Worm (Caenorhabditis elegans) whole organism, late embryonic: Measurements from ENCODE around the gene C29E4.10.

ENCODE experiments used
- F13H6.1 ChIP-seq: sonication (generic microtip); optimal IDR thresholded peaks from 2 replicates; lab custom pipeline; 2016; ENCODE audit warnings: missing genetic modification characterization, missing compliant biosample characterization
- K02D7.2 ChIP-seq: sonication (generic microtip); optimal IDR thresholded peaks from 2 replicates; lab custom pipeline; 2017; ENCODE audit warnings: mild to moderate bottlenecking, missing genetic modification characterization, missing compliant biosample characterization
- K09A11.1 ChIP-seq: sonication (generic microtip); optimal IDR thresholded peaks from 2 replicates; lab custom pipeline; 2017; ENCODE audit warnings: antibody characterized with exemption, mild to moderate bottlenecking, missing genetic modification characterization, missing compliant biosample characterization; ENCODE audit not compliant: insufficient read depth
- ahr-1 ChIP-seq: sonication (generic microtip); optimal IDR thresholded peaks from 2 replicates; lab custom pipeline; 2016; ENCODE audit warnings: missing genetic modification characterization, missing compliant biosample characterization
- ama-1 ChIP-seq: fragments of 150-350 bp; optimal IDR thresholded peaks from 2 replicates; lab custom pipeline; 2014
- ceh-14 ChIP-seq: sonication (generic microtip); optimal IDR thresholded peaks from 2 replicates; lab custom pipeline; 2016; ENCODE audit warnings: missing genotype, missing genetic modification characterization, missing compliant biosample characterization
- ceh-18 ChIP-seq: sonication (generic microtip); optimal IDR thresholded peaks from 2 replicates; lab custom pipeline; 2016; ENCODE audit warnings: missing genetic modification characterization, missing compliant biosample characterization
- ceh-2 ChIP-seq: sonication (generic microtip); optimal IDR thresholded peaks from 2 replicates; lab custom pipeline; 2016; ENCODE audit warnings: missing genotype, missing genetic modification characterization, missing compliant biosample characterization
- ceh-22 ChIP-seq: sonication (generic microtip); optimal IDR thresholded peaks from 2 replicates; lab custom pipeline; 2017; ENCODE audit warnings: missing biosample characterization, missing genetic modification characterization
- ceh-30 ChIP-seq: fragments of 150-350 bp; optimal IDR thresholded peaks from 2 replicates; lab custom pipeline; 2014; ENCODE audit warnings: missing biosample characterization, missing genetic modification characterization
- ceh-31 ChIP-seq: sonication (generic microtip); optimal IDR thresholded peaks from 2 replicates; lab custom pipeline; 2016; ENCODE audit warnings: missing genetic modification characterization, missing compliant biosample characterization
- ceh-34 ChIP-seq: sonication (generic microtip); optimal IDR thresholded peaks from 2 replicates; lab custom pipeline; 2016; ENCODE audit warnings: mild to moderate bottlenecking, missing genetic modification characterization, missing compliant biosample characterization
- ceh-45 ChIP-seq: fragments of 200-800 bp; sonication (Bioruptor generic); IDR thresholded peaks from 2 replicates; pipeline ENCODE4 v1.3.6; 2022; ENCODE audit warnings: missing genetic modification reagents, missing genetic modification characterization, missing compliant biosample characterization
- dve-1 ChIP-seq: sonication (generic microtip); optimal IDR thresholded peaks from 2 replicates; lab custom pipeline; 2017; ENCODE audit warnings: antibody characterized with exemption, mild to moderate bottlenecking, missing genetic modification characterization, missing compliant biosample characterization
- elt-2 ChIP-seq: sonication (generic microtip); optimal IDR thresholded peaks from 2 replicates; lab custom pipeline; 2016; ENCODE audit warnings: missing genetic modification reagents, missing genetic modification characterization, missing compliant biosample characterization
- elt-4 ChIP-seq: sonication (generic microtip); optimal IDR thresholded peaks from 2 replicates; lab custom pipeline; 2016; ENCODE audit warnings: missing genetic modification characterization, missing compliant biosample characterization
- ets-4 ChIP-seq: sonication (generic microtip); optimal IDR thresholded peaks from 2 replicates; lab custom pipeline; 2016; ENCODE audit warnings: missing genetic modification characterization, missing compliant biosample characterization
- gmeb-2 ChIP-seq: sonication (generic microtip); optimal IDR thresholded peaks from 2 replicates; lab custom pipeline; 2016; ENCODE audit warnings: missing genetic modification characterization, inconsistent platforms, missing compliant biosample characterization
- hlh-13 ChIP-seq: fragments of 200-800 bp; sonication (Bioruptor generic); optimal IDR thresholded peaks from 2 replicates; lab custom pipeline; 2018; ENCODE audit warnings: mild to moderate bottlenecking, missing genetic modification characterization, missing compliant biosample characterization
- hlh-30 ChIP-seq: sonication (generic microtip); optimal IDR thresholded peaks from 2 replicates; lab custom pipeline; 2017; ENCODE audit warnings: antibody characterized with exemption, missing genetic modification characterization, missing compliant biosample characterization; ENCODE audit not compliant: insufficient read depth
- hlh-6 ChIP-seq: sonication (generic microtip); optimal IDR thresholded peaks from 2 replicates; lab custom pipeline; 2016; ENCODE audit warnings: missing genotype, missing genetic modification characterization, missing compliant biosample characterization
- lin-11 ChIP-seq: fragments of 200-800 bp; sonication (Bioruptor generic); optimal IDR thresholded peaks from 2 replicates; lab custom pipeline; 2018; ENCODE audit warnings: mild to moderate bottlenecking, missing genetic modification characterization, missing compliant biosample characterization
- madf-2 ChIP-seq: sonication (generic microtip); optimal IDR thresholded peaks from 2 replicates; lab custom pipeline; 2017; ENCODE audit warnings: missing genetic modification characterization, missing compliant biosample characterization
- mec-3 ChIP-seq: sonication (generic microtip); optimal IDR thresholded peaks from 2 replicates; lab custom pipeline; 2016; ENCODE audit warnings: borderline replicate concordance, missing genetic modification characterization, missing compliant biosample characterization
- nfya-1 ChIP-seq: sonication (generic microtip); optimal IDR thresholded peaks from 2 replicates; lab custom pipeline; 2017; ENCODE audit warnings: missing genetic modification characterization, mild to moderate bottlenecking, missing compliant biosample characterization, antibody characterized with exemption, moderate library complexity
- nhr-11 ChIP-seq: fragments of 150-350 bp; optimal IDR thresholded peaks from 2 replicates; lab custom pipeline; 2014; ENCODE audit warnings: missing biosample characterization, missing genetic modification characterization
- nhr-232 ChIP-seq: sonication (generic microtip); optimal IDR thresholded peaks from 2 replicates; lab custom pipeline; 2016; ENCODE audit warnings: missing genetic modification characterization, missing compliant biosample characterization
- npax-4 ChIP-seq: sonication (generic microtip); optimal IDR thresholded peaks from 2 replicates; lab custom pipeline; 2016; ENCODE audit warnings: missing genetic modification characterization, missing compliant biosample characterization
- odd-2 ChIP-seq: sonication (generic microtip); optimal IDR thresholded peaks from 2 replicates; lab custom pipeline; 2017; ENCODE audit warnings: antibody characterized with exemption, mild to moderate bottlenecking, missing genetic modification characterization, missing compliant biosample characterization
- pha-4 ChIP-seq: fragments of 150-350 bp; optimal IDR thresholded peaks from 2 replicates; lab custom pipeline; 2018; ENCODE audit warnings: missing biosample characterization, missing genetic modification reagents, missing genetic modification characterization
- pqm-1 ChIP-seq: sonication (generic microtip); optimal IDR thresholded peaks from 2 replicates; lab custom pipeline; 2016; ENCODE audit warnings: missing genetic modification characterization, missing compliant biosample characterization
- pros-1 ChIP-seq: fragments of 150-350 bp; optimal IDR thresholded peaks from 2 replicates; lab custom pipeline; 2014; ENCODE audit warnings: missing biosample characterization, missing genetic modification reagents, missing genetic modification characterization
- ref-2 ChIP-seq: sonication (generic microtip); optimal IDR thresholded peaks from 2 replicates; lab custom pipeline; 2016; ENCODE audit warnings: missing genetic modification characterization, missing compliant biosample characterization
- rnt-1 ChIP-seq: sonication (generic microtip); optimal IDR thresholded peaks from 2 replicates; lab custom pipeline; 2016; ENCODE audit warnings: missing genetic modification characterization, missing compliant biosample characterization
- syd-9 ChIP-seq: sonication (generic microtip); optimal IDR thresholded peaks from 2 replicates; lab custom pipeline; 2016; ENCODE audit warnings: mild to moderate bottlenecking, missing genetic modification characterization, moderate library complexity, missing compliant biosample characterization
- tbx-2 ChIP-seq: sonication (generic microtip); optimal IDR thresholded peaks from 2 replicates; lab custom pipeline; 2016; ENCODE audit warnings: missing genetic modification characterization, missing compliant biosample characterization
- unc-3 ChIP-seq, 2 experiments: fragments of 200-800 bp in 1 of 2; sonication (Bioruptor generic) in 1 of 2; sonication (generic microtip) in 1 of 2; conservative IDR thresholded peaks in 1 of 2; optimal IDR thresholded peaks in 1 of 2; 2 replicates each; pipeline versions ENCODE4 v1.3.6 to Lab custom; 2016 to 2022; ENCODE audit warnings: missing compliant biosample characterization in 2 of 2, missing genetic modification characterization in 2 of 2, missing genetic modification reagents in 1 of 2
- unc-55 ChIP-seq: sonication (generic microtip); optimal IDR thresholded peaks from 2 replicates; lab custom pipeline; 2017; ENCODE audit warnings: missing biosample characterization, missing genetic modification reagents, missing genetic modification characterization
- zip-5 ChIP-seq: sonication (generic microtip); optimal IDR thresholded peaks from 2 replicates; lab custom pipeline; 2016; ENCODE audit warnings: missing genetic modification characterization, missing compliant biosample characterization

The C29E4.10 gene

ce11 chrIII:7937548-7937947 is at the start of gene C29E4.10:
Gene C29E4.10 (plus strand): TSS chrIII:7937848.
- TF ChIP-seq ceh-18 (tag; lab: Kevin White, UChicago): no peak
- no peak for TF ChIP-seq hlh-6 (tag; lab: Kevin White, UChicago)
- TF ChIP-seq K09A11.1: no peak
- no peak for TF ChIP-seq nhr-232 (tag; lab: Kevin White, UChicago)
- TF ChIP-seq hlh-30 (tag; lab: Kevin White, UChicago): no peak
- no peak for TF ChIP-seq gmeb-2 (tag; lab: Kevin White, UChicago)
- no peak for TF ChIP-seq nfya-1
- TF ChIP-seq ceh-31 (tag; lab: Kevin White, UChicago): no peak
- no peak for TF ChIP-seq syd-9 (tag; lab: Kevin White, UChicago)
- no peak for TF ChIP-seq K02D7.2
- TF ChIP-seq rnt-1 (tag; lab: Kevin White, UChicago): no peak
- no peak for TF ChIP-seq ahr-1 (tag; lab: Kevin White, UChicago)
- TF ChIP-seq tbx-2: no peak
- TF ChIP-seq madf-2 (tag; lab: Kevin White, UChicago): no peak

- no peak for TF ChIP-seq tbx-2
- TF ChIP-seq elt-4: no peak
- TF ChIP-seq pqm-1 (tag; lab: Kevin White, UChicago): no peak
- TF ChIP-seq unc-3 (GFP tag; conservative IDR thresholded peaks at IDR 0.05; lab: Robert Waterston, UW): no peak
- no peak for TF ChIP-seq unc-3 (tag; optimal IDR thresholded peaks at IDR 0.05; lab: Kevin White, UChicago)
- TF ChIP-seq dve-1 (tag; lab: Kevin White, UChicago): no peak
- no peak for TF ChIP-seq ama-1 (lab: Kevin White, UChicago)
- TF ChIP-seq hlh-13 (GFP tag; lab: Kevin White, UChicago): no peak
- TF ChIP-seq ahr-1 (tag; lab: Kevin White, UChicago): no peak
- TF ChIP-seq npax-4: no peak
These were observed 48.6 kb upstream of the C29E4.10 start for ce11 chrIII:7889036-7889435.

ce11 chrIII:7891573-7892306 is 45.9 kb upstream of the C29E4.10 start, which contains the start of the genes ZK688.5 and fahd-1:
Gene ZK688.5 (minus strand): TSS chrIII:7891623.
Gene fahd-1 (plus strand): TSS chrIII:7892256.
- TF ChIP-seq ceh-14 (tag; lab: Kevin White, UChicago) (peak; percentile 36), tbx-2 (peak; percentile 63), pqm-1 (tag; lab: Kevin White, UChicago) (no peak), elt-2 (tag; lab: Kevin White, UChicago) (peak; percentile 65), ceh-34 (peak; percentile 80), pros-1 (no peak), zip-5 (tag; lab: Kevin White, UChicago) (no peak), hlh-30 (tag; lab: Kevin White, UChicago) (peak; percentile 61), unc-55 (GFP tag; lab: Kevin White, UChicago) (peak; percentile 66), ref-2 (tag; lab: Kevin White, UChicago) (peak; percentile 57), rnt-1 (tag; lab: Kevin White, UChicago) (peak; percentile 61), ets-4 (tag; lab: Kevin White, UChicago) (peak; percentile 21), mec-3 (tag; lab: Kevin White, UChicago) (no peak), syd-9 (tag; lab: Kevin White, UChicago) (peak; percentile 16), lin-11 (tag; lab: Kevin White, UChicago) (no peak), ceh-18 (tag; lab: Kevin White, UChicago) (peak; percentile 79), ceh-2 (peak; percentile 31), ceh-31 (tag; lab: Kevin White, UChicago) (peak; percentile 78), nfya-1 (peak; percentile 91), F13H6.1 (tag; lab: Kevin White, UChicago) (peak; percentile 19)

- no peak for TF ChIP-seq ceh-14 (tag; lab: Kevin White, UChicago)
- TF ChIP-seq hlh-6 (tag; lab: Kevin White, UChicago): no peak
- no peak for TF ChIP-seq pha-4 (tag; lab: Kevin White, UChicago)
- no peak for TF ChIP-seq zip-5 (tag; lab: Kevin White, UChicago)
- TF ChIP-seq elt-2 (tag; lab: Kevin White, UChicago): no peak
- no peak for TF ChIP-seq ceh-45
- no peak for TF ChIP-seq ceh-22 (tag; lab: Kevin White, UChicago)
- TF ChIP-seq odd-2 (tag; lab: Kevin White, UChicago): no peak
- no peak for TF ChIP-seq nhr-232 (tag; lab: Kevin White, UChicago)
- TF ChIP-seq dve-1 (tag; lab: Kevin White, UChicago): no peak
- TF ChIP-seq ceh-30 (tag; lab: Kevin White, UChicago): no peak
- TF ChIP-seq unc-3 (GFP tag; conservative IDR thresholded peaks at IDR 0.05; lab: Robert Waterston, UW): no peak
- TF ChIP-seq unc-3 (tag; optimal IDR thresholded peaks at IDR 0.05; lab: Kevin White, UChicago): no peak
- TF ChIP-seq nhr-11 (tag; lab: Kevin White, UChicago): no peak
- no peak for TF ChIP-seq mec-3 (tag; lab: Kevin White, UChicago)
These were observed 45.3 kb upstream of the C29E4.10 start for ce11 chrIII:7892333-7892732.
